Worm (Caenorhabditis elegans) whole organism, dauer: Measurements from ENCODE around the gene C44C10.10.
"Not testable (repeated sequence)": the region's sequence is repeated elsewhere in the genome, so short reads cannot be mapped to it uniquely, and the experiment has no call there.

Experiments
- unc-62 ChIP-seq: sonication (generic microtip); optimal IDR thresholded peaks from 2 replicates; lab custom pipeline; 2017; ENCODE audit warnings: missing biosample characterization, missing genetic modification reagents, missing genetic modification characterization

C44C10.10 gene

DNA sequence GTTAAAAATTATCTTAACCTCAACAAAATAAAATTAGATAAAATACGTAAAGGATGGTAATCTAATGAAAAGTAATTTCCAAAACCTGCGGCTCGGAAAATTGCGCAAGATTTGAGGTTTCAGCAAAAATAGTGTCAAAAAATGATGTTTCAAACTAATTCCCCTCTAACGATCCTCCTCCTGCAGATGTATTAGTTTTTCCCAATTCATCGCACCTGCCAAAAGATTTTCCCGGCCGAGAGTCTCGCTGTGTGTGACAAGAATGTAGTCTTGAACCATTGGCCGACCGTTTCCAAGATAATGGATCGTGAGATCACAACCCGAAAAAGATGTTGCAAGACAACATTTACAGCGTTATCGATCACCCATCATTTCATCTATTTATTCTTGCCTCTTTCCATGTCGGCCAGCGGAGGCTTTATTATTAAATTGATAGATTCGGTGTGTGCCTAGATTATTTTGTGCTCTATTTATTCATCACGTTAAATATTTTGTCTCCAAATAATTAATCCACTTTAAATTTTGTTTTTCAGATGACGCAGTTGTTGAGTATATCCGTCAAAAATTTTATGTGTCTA is at the start of gene C44C10.10, which contains the start of gene C44C10.5:
C44C10.10 (plus strand) TSS at position 301 of the 578 bp plus-strand sequence.
C44C10.5 (plus strand) TSS at position 528 of the 578 bp plus-strand sequence.
- no peak for TF ChIP-seq unc-62 (GFP tag; lab: Kevin White, UChicago)

- TF ChIP-seq unc-62 (GFP tag; lab: Kevin White, UChicago), result no peak
Observed at ce11 chrX:11640463-11640995, 49.6 kb upstream of the C44C10.10 start.

ce11 chrX:11641562-11641961 is 48.6 kb upstream of the C44C10.10 start:
- TF ChIP-seq unc-62 (GFP tag; lab: Kevin White, UChicago), result no peak

- not testable (repeated sequence) for TF ChIP-seq unc-62 (GFP tag; lab: Kevin White, UChicago)
Observed at ce11 chrX:11643767-11644235, 46.3 kb upstream of the C44C10.10 start, which contains the start of gene sto-4. sto-4 (plus strand) TSS chrX:11644126.

DNA sequence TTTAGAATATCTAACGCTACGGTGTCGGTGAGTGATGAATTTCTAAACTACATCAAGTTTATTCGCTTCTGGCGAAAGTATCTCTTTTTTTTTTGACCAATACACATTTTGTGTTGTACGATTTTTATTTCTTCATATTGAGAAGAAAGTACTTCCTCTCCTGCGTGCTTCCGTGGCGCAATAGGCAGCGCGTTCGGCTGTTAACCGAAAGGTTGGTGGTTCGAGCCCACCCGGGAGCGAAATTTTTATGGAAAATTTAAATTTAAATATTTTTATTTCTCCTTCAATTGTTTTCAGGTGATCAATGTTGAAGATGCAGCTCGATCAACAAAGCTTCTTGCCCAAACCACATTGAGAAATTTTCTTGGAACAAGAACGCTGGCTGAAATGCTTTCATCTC is 44.6 kb upstream of the C44C10.10 start:
- TF ChIP-seq unc-62 (GFP tag; lab: Kevin White, UChicago), result no peak

DNA sequence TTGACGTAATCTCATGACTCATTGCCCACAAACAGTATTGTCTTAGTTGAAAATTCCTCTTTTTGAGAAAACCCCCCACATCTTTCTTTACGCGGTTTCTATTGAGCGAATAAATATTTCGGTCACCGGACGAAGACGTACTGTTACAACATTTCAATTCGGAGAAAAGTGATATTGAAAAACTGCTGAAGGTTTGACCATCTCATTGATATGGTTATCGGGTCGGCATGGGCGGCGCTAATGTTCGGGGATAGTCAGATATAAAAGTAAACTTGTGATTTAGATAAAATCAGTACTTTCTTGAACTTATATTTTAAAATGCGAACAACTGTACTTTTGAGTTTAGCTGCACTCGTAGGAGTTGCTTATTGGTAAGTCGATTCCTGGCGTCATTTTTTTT is 42.9 kb upstream of the C44C10.10 start, which contains the start of gene T04F8.8:
T04F8.8 (plus strand) TSS at position 301 of the 400 bp plus-strand sequence.
- TF ChIP-seq unc-62 (GFP tag; lab: Kevin White, UChicago), result no peak

- no peak for TF ChIP-seq unc-62 (GFP tag; lab: Kevin White, UChicago)
Observed at ce11 chrX:11650751-11651150, 39.4 kb upstream of the C44C10.10 start, which contains the start of gene cutl-11. cutl-11 (minus strand) TSS chrX:11650851.

ce11 chrX:11656519-11657006 is 33.6 kb upstream of the C44C10.10 start, which contains the start of gene T04F8.2:
T04F8.2 (minus strand) TSS chrX:11656569.
- TF ChIP-seq unc-62 (GFP tag; lab: Kevin White, UChicago), result no peak

ce11 chrX:11658331-11658730 is 31.8 kb upstream of the C44C10.10 start, which contains the start of gene T04F8.3:
T04F8.3 (plus strand) TSS chrX:11658631.
- TF ChIP-seq unc-62 (GFP tag; lab: Kevin White, UChicago), result no peak

- TF ChIP-seq unc-62 (GFP tag; lab: Kevin White, UChicago), result no peak
Observed at ce11 chrX:11661625-11662024, 28.5 kb upstream of the C44C10.10 start, which contains the start of gene sfxn-1.5. sfxn-1.5 (minus strand) TSS chrX:11661660.

DNA sequence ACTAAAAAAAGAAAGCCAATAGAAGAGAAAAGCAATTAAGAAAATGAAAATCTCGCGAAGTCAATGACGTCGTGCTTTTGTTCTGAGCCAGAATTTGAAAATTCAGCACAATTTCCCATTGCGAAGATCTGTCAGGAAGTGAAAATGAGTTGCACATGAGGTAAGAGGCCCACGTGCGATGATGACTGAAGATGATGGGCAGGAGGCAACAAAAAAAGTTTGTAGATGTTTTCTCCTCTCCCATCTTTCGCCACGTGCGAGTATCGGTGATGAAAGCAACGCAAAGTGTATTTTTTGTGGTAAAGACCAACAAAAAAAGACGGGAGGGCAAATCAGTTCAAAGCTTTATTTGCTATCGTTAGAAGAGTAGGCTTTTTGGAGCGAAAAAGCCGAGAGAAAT is 28.0 kb upstream of the C44C10.10 start:
- no peak for TF ChIP-seq unc-62 (GFP tag; lab: Kevin White, UChicago)

ce11 chrX:11662557-11662956 is 27.6 kb upstream of the C44C10.10 start:
- no peak for TF ChIP-seq unc-62 (GFP tag; lab: Kevin White, UChicago)

- TF ChIP-seq unc-62 (GFP tag; lab: Kevin White, UChicago), result no peak
Observed at ce11 chrX:11664184-11664583, 25.9 kb upstream of the C44C10.10 start.

ce11 chrX:11665522-11666017 is 24.5 kb upstream of the C44C10.10 start:
- TF ChIP-seq unc-62 (GFP tag; lab: Kevin White, UChicago), result no peak

DNA sequence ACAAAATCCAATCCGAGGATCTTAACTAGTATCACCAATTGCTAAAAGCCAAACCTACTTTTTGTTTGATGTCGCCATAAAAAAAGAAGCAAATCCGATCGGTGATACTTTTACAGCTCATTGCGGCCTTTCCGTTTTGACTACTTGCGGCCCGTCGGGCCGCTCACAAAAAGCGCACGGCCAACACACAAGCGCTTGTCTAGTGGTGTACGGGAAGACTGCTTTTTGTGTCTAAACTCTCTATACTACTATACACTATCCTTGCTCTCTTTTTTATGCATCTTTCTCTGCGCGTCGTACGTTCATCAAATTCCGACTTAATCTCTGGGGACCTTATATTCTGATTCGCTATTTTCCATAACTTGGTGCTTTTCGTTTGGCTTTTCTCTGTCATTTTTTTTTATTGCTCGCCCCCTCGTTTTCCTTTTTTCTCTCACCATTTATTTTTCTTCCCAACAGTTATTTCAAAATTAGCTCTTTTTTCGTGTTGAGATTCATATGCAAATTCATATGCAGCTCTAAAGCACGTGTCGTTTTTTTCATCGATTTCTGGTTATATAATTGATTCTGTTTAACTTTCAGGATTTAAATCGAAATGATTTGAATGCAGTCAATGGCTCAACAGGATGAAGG is 23.5 kb upstream of the C44C10.10 start, which contains the start of gene noca-2:
noca-2 (plus strand) TSS at position 583 of the 633 bp plus-strand sequence.
- no peak for TF ChIP-seq unc-62 (GFP tag; lab: Kevin White, UChicago)
